Fruit fly (Drosophila melanogaster) whole organism, wandering third instar larva: ENCODE measurements around the gene tws.

Experiments
- dl ChIP-seq, 2 experiments: fragments of 175-275, 200-275 bp in 1 of 2; fragments of 200-275 bp in 1 of 2; sonication (Bioruptor generic); optimal IDR thresholded peaks; lab custom pipeline; 2018; ENCODE audit warnings: mild to moderate bottlenecking in 2 of 2, missing biosample characterization in 2 of 2, missing genetic modification characterization in 2 of 2, moderate library complexity in 2 of 2; ENCODE audit not compliant: partially characterized antibody in 2 of 2, insufficient read depth in 1 of 2
- foxo ChIP-seq, 2 experiments: fragments of 200-800 bp; sonication (Bioruptor generic); optimal IDR thresholded peaks; 2 replicates in 1 of 2; 3 replicates in 1 of 2; lab custom pipeline; 2016 to 2017; ENCODE audit warnings: missing biosample characterization in 2 of 2, missing genetic modification characterization in 2 of 2
- pan ChIP-seq: fragments of >200 bp; optimal IDR thresholded peaks from 2 replicates; lab custom pipeline; 2017
- psq ChIP-seq: fragments of 200-800 bp; sonication (Bioruptor generic); optimal IDR thresholded peaks from 3 replicates; lab custom pipeline; 2017; ENCODE audit warnings: missing biosample characterization, mild to moderate bottlenecking, missing genetic modification characterization, moderate library complexity
- usp ChIP-seq: fragments of >200 bp; optimal IDR thresholded peaks from 2 replicates; lab custom pipeline; 2017; ENCODE audit warnings: missing biosample characterization, missing genetic modification characterization

dm6 chr3R:10151830-10152513 is 12.4 kb upstream of the tws start, which contains the start of gene CG34303:
- TF ChIP-seq usp (GFP tag; lab: Kevin White, UChicago) (no peak), pan (lab: Kevin White, UChicago) (no peak), psq (GFP tag; lab: Kevin White, UChicago) (no peak), dl (GFP tag; optimal IDR thresholded peaks at IDR 0.05; lab: Kevin White, UChicago; ENCODE audit: insufficient read depth in 1 of 2, partially characterized antibody in 2 of 2) (no peak), foxo (GFP tag; optimal IDR thresholded peaks at IDR 0.05; lab: Kevin White, UChicago) (no peak)
